Worm (Caenorhabditis elegans) whole organism, young adult: Measurements from ENCODE around the gene acy-3.

ENCODE experiments used
- ama-1 ChIP-seq, 3 experiments: fragments of 150-350 bp in 1 of 3; sonication (generic microtip) in 2 of 3; optimal IDR thresholded peaks; 2 replicates each; lab custom pipeline; 2014 to 2018; ENCODE audit warnings: missing biosample characterization in 2 of 3, missing genetic modification characterization in 2 of 3, missing genetic modification reagents in 2 of 3
- attf-5 ChIP-seq: fragments of 200-800 bp; sonication (Bioruptor generic); optimal IDR thresholded peaks from 2 replicates; lab custom pipeline; 2018; ENCODE audit warnings: mild to moderate bottlenecking, missing genetic modification characterization, missing compliant biosample characterization
- ekl-4 ChIP-seq: fragments of 200-800 bp; sonication (Bioruptor generic); IDR thresholded peaks from 2 replicates; pipeline ENCODE4 v1.3.6; 2022; ENCODE audit warnings: missing genetic modification reagents, missing genetic modification characterization, missing compliant biosample characterization
- hlh-12 ChIP-seq: sonication (generic microtip); optimal IDR thresholded peaks from 2 replicates; lab custom pipeline; 2016; ENCODE audit warnings: missing genetic modification characterization, missing compliant biosample characterization
- hrde-1 ChIP-seq: sonication (generic microtip); optimal IDR thresholded peaks from 2 replicates; lab custom pipeline; 2016; ENCODE audit warnings: missing genetic modification characterization, mild to moderate bottlenecking, missing compliant biosample characterization, moderate library complexity, missing genotype, missing genetic modification reagents, borderline replicate concordance
- madf-10 ChIP-seq: sonication (generic microtip); optimal IDR thresholded peaks from 2 replicates; lab custom pipeline; 2016; ENCODE audit warnings: mild to moderate bottlenecking, missing genetic modification characterization, missing compliant biosample characterization
- nfya-1 ChIP-seq: sonication (generic microtip); optimal IDR thresholded peaks from 2 replicates; lab custom pipeline; 2017; ENCODE audit warnings: antibody characterized with exemption, missing compliant biosample characterization, missing genetic modification characterization, borderline replicate concordance; ENCODE audit not compliant: insufficient read depth
- pha-4 ChIP-seq: fragments of 150-350 bp; sonication (generic microtip); optimal IDR thresholded peaks from 2 replicates; lab custom pipeline; 2014; ENCODE audit warnings: missing biosample characterization, missing genetic modification reagents, missing genetic modification characterization
- snpc-1.1 ChIP-seq: sonication (generic microtip); optimal IDR thresholded peaks from 2 replicates; lab custom pipeline; 2017; ENCODE audit warnings: missing genetic modification characterization, mild to moderate bottlenecking, missing compliant biosample characterization, antibody characterized with exemption, moderate library complexity, missing genotype, missing genetic modification reagents; ENCODE audit not compliant: insufficient read depth
- snpc-1.3 ChIP-seq: sonication (generic microtip); optimal IDR thresholded peaks from 2 replicates; lab custom pipeline; 2017; ENCODE audit warnings: missing genetic modification characterization, mild to moderate bottlenecking, missing compliant biosample characterization, antibody characterized with exemption, moderate library complexity, missing genotype, missing genetic modification reagents; ENCODE audit not compliant: insufficient read depth
- unc-62 ChIP-seq: fragments of 150-350 bp; optimal IDR thresholded peaks from 2 replicates; lab custom pipeline; 2014; ENCODE audit warnings: missing biosample characterization, missing genetic modification reagents, missing genetic modification characterization
- zim-3 ChIP-seq: sonication (generic microtip); optimal IDR thresholded peaks from 2 replicates; lab custom pipeline; 2017; ENCODE audit warnings: mild to moderate bottlenecking, missing genetic modification characterization, moderate library complexity, missing compliant biosample characterization

ce11 chrIII:3738331-3738730, 47.9 kb downstream of the acy-3 start:
- TF ChIP-seq pha-4 (no peak), unc-62 (GFP tag; lab: Kevin White, UChicago) (no peak), hrde-1 (tag; lab: Kevin White, UChicago) (no peak), ama-1 (optimal IDR thresholded peaks at IDR 0.05; lab: Kevin White, UChicago) (no peak), ama-1 (GFP tag; optimal IDR thresholded peaks at IDR 0.05; lab: Kevin White, UChicago) (no peak), attf-5 (no peak), madf-10 (tag; lab: Kevin White, UChicago) (no peak), snpc-1.1 (tag; lab: Kevin White, UChicago) (no peak), zim-3 (tag; lab: Kevin White, UChicago) (no peak), ekl-4 (GFP tag; lab: Robert Waterston, UW) (no peak), snpc-1.3 (tag; lab: Kevin White, UChicago) (no peak), hlh-12 (tag; lab: Kevin White, UChicago) (no peak), nfya-1 (no peak)
